Worm (Caenorhabditis elegans) whole organism, L1 larva: ENCODE measurements around the gene M153.3.

Experiments used
- C04F5.9 ChIP-seq: sonication (generic microtip); optimal IDR thresholded peaks from 2 replicates; lab custom pipeline; 2016; ENCODE audit warnings: missing genetic modification characterization, missing compliant biosample characterization
- aha-1 ChIP-seq: fragments of 150-350 bp; optimal IDR thresholded peaks from 2 replicates; lab custom pipeline; 2014; ENCODE audit warnings: missing biosample characterization, missing genetic modification characterization
- ceh-63 ChIP-seq: fragments of 200-800 bp; sonication (Bioruptor generic); optimal IDR thresholded peaks from 2 replicates; lab custom pipeline; 2018; ENCODE audit warnings: mild to moderate bottlenecking, missing genetic modification characterization, missing compliant biosample characterization
- ceh-82 ChIP-seq, 3 experiments: fragments of 150-350 bp in 1 of 3; sonication (generic microtip) in 2 of 3; optimal IDR thresholded peaks; 2 replicates each; lab custom pipeline; 2014 to 2017; ENCODE audit warnings: missing biosample characterization in 3 of 3, missing genetic modification characterization in 3 of 3
- ceh-88 ChIP-seq: fragments of 200-800 bp; sonication (Bioruptor generic); IDR thresholded peaks from 2 replicates; pipeline ENCODE4 v1.3.6; 2022; ENCODE audit warnings: missing genetic modification characterization, missing compliant biosample characterization
- ceh-90 ChIP-seq: sonication (generic microtip); optimal IDR thresholded peaks from 2 replicates; lab custom pipeline; 2016; ENCODE audit warnings: missing genetic modification characterization, missing compliant biosample characterization
- dpl-1 ChIP-seq, 3 experiments: fragments of 150-350 bp in 2 of 3; sonication (generic microtip) in 1 of 3; optimal IDR thresholded peaks; 2 replicates each; lab custom pipeline; 2014 to 2017; ENCODE audit warnings: missing biosample characterization in 3 of 3, missing genetic modification characterization in 3 of 3, missing genetic modification reagents in 3 of 3
- dsc-1 ChIP-seq: sonication (generic microtip); optimal IDR thresholded peaks from 2 replicates; lab custom pipeline; 2016; ENCODE audit warnings: mild to moderate bottlenecking, missing genetic modification characterization, missing compliant biosample characterization
- efl-3 ChIP-seq: fragments of 200-800 bp; sonication (Bioruptor generic); optimal IDR thresholded peaks from 2 replicates; lab custom pipeline; 2018; ENCODE audit warnings: mild to moderate bottlenecking, missing genetic modification characterization, missing compliant biosample characterization
- egl-13 ChIP-seq: sonication (generic microtip); optimal IDR thresholded peaks from 2 replicates; lab custom pipeline; 2016; ENCODE audit warnings: missing genotype, missing genetic modification reagents, missing genetic modification characterization, missing compliant biosample characterization
- ets-5 ChIP-seq: fragments of 200-800 bp; sonication (Bioruptor generic); IDR thresholded peaks from 2 replicates; pipeline ENCODE4 v1.3.6; 2022; ENCODE audit warnings: missing genetic modification characterization, missing compliant biosample characterization
- fkh-4 ChIP-seq: sonication (generic microtip); optimal IDR thresholded peaks from 2 replicates; lab custom pipeline; 2016; ENCODE audit warnings: missing compliant biosample characterization, missing genetic modification characterization, borderline replicate concordance
- fos-1 ChIP-seq: fragments of 150-350 bp; optimal IDR thresholded peaks from 2 replicates; lab custom pipeline; 2014; ENCODE audit warnings: missing biosample characterization, missing genetic modification characterization
- hlh-17 ChIP-seq: fragments of 200-800 bp; sonication (Bioruptor generic); optimal IDR thresholded peaks from 2 replicates; lab custom pipeline; 2018; ENCODE audit warnings: missing genetic modification characterization, mild to moderate bottlenecking, missing compliant biosample characterization, moderate library complexity, borderline replicate concordance
- hpl-2 ChIP-seq: fragments of 150-350 bp; optimal IDR thresholded peaks from 2 replicates; lab custom pipeline; 2014; ENCODE audit warnings: missing biosample characterization, missing genetic modification reagents, missing genetic modification characterization
- jun-1 ChIP-seq: fragments of 150-350 bp; optimal IDR thresholded peaks from 2 replicates; lab custom pipeline; 2014; ENCODE audit warnings: missing biosample characterization, missing genetic modification reagents, missing genetic modification characterization
- lin-13 ChIP-seq: fragments of 150-350 bp; optimal IDR thresholded peaks from 2 replicates; lab custom pipeline; 2014; ENCODE audit warnings: missing biosample characterization, missing genetic modification reagents, missing genetic modification characterization
- lin-14 ChIP-seq: fragments of 200-800 bp; sonication (Bioruptor generic); optimal IDR thresholded peaks from 2 replicates; lab custom pipeline; 2018; ENCODE audit warnings: mild to moderate bottlenecking, missing genetic modification characterization, moderate library complexity, missing compliant biosample characterization
- lin-15B ChIP-seq: fragments of 150-350 bp; sonication (generic microtip); optimal IDR thresholded peaks from 3 replicates; lab custom pipeline; 2014; ENCODE audit warnings: missing biosample characterization, missing genetic modification characterization
- lir-3 ChIP-seq: sonication (generic microtip); optimal IDR thresholded peaks from 2 replicates; lab custom pipeline; 2016; ENCODE audit warnings: mild to moderate bottlenecking, missing genetic modification characterization, moderate library complexity, missing compliant biosample characterization; ENCODE audit not compliant: poor library complexity
- lsy-2 ChIP-seq, 2 experiments: fragments of 150-350 bp; optimal IDR thresholded peaks; 2 replicates each; lab custom pipeline; 2014; ENCODE audit warnings: missing biosample characterization in 2 of 2, missing genetic modification characterization in 2 of 2
- mab-9 ChIP-seq: fragments of 200-800 bp; sonication (Bioruptor generic); IDR thresholded peaks from 2 replicates; pipeline ENCODE4 v1.3.6; 2022; ENCODE audit warnings: missing genetic modification reagents, missing genetic modification characterization, missing compliant biosample characterization
- mdl-1 ChIP-seq, 2 experiments: fragments of 150-350 bp; optimal IDR thresholded peaks; 2 replicates each; lab custom pipeline; 2014 to 2017; ENCODE audit warnings: missing biosample characterization in 2 of 2, missing genetic modification characterization in 2 of 2, inconsistent platforms in 1 of 2
- mep-1 ChIP-seq: fragments of 150-350 bp; optimal IDR thresholded peaks from 2 replicates; lab custom pipeline; 2014; ENCODE audit warnings: missing biosample characterization, missing genetic modification characterization
- nhr-12 ChIP-seq: sonication (generic microtip); optimal IDR thresholded peaks from 2 replicates; lab custom pipeline; 2017; ENCODE audit warnings: missing biosample characterization, missing genetic modification characterization
- nhr-19 ChIP-seq: fragments of 200-800 bp; sonication (Bioruptor generic); conservative IDR thresholded peaks from 2 replicates; pipeline ENCODE4 v1.3.6; 2022; ENCODE audit warnings: missing genetic modification characterization, missing compliant biosample characterization
- nhr-20 ChIP-seq: sonication (generic microtip); optimal IDR thresholded peaks from 2 replicates; lab custom pipeline; 2016; ENCODE audit warnings: mild to moderate bottlenecking, missing genetic modification characterization, missing compliant biosample characterization
- nhr-237 ChIP-seq: fragments of 150-350 bp; optimal IDR thresholded peaks from 2 replicates; lab custom pipeline; 2014; ENCODE audit warnings: missing biosample characterization, missing genetic modification characterization
- nhr-71 ChIP-seq: sonication (generic microtip); optimal IDR thresholded peaks from 2 replicates; lab custom pipeline; 2016; ENCODE audit warnings: mild to moderate bottlenecking, missing genetic modification characterization, moderate library complexity, missing compliant biosample characterization
- nhr-90 ChIP-seq: sonication (generic microtip); optimal IDR thresholded peaks from 2 replicates; lab custom pipeline; 2016; ENCODE audit warnings: mild to moderate bottlenecking, missing genetic modification characterization, missing compliant biosample characterization; ENCODE audit not compliant: poor library complexity
- pag-3 ChIP-seq: sonication (generic microtip); optimal IDR thresholded peaks from 2 replicates; lab custom pipeline; 2017; ENCODE audit warnings: missing genetic modification characterization, mild to moderate bottlenecking, missing compliant biosample characterization, antibody characterized with exemption, borderline replicate concordance; ENCODE audit not compliant: insufficient read depth
- pax-3 ChIP-seq: fragments of 200-800 bp; sonication (Bioruptor generic); optimal IDR thresholded peaks from 2 replicates; lab custom pipeline; 2018; ENCODE audit warnings: mild to moderate bottlenecking, missing genetic modification characterization, moderate library complexity, missing compliant biosample characterization
- pqm-1 ChIP-seq: sonication (generic microtip); optimal IDR thresholded peaks from 3 replicates; lab custom pipeline; 2017; ENCODE audit warnings: missing biosample characterization, missing genetic modification characterization
- rnt-1 ChIP-seq: sonication (generic microtip); optimal IDR thresholded peaks from 2 replicates; lab custom pipeline; 2016; ENCODE audit warnings: mild to moderate bottlenecking, missing genetic modification characterization, moderate library complexity, missing compliant biosample characterization
- skn-1 ChIP-seq: fragments of 150-350 bp; optimal IDR thresholded peaks from 2 replicates; lab custom pipeline; 2014; ENCODE audit warnings: missing biosample characterization, missing genetic modification characterization
- sox-4 ChIP-seq: sonication (generic microtip); optimal IDR thresholded peaks from 2 replicates; lab custom pipeline; 2016; ENCODE audit warnings: missing genetic modification characterization, missing compliant biosample characterization
- sup-37 ChIP-seq: fragments of 200-800 bp; sonication (Bioruptor generic); optimal IDR thresholded peaks from 2 replicates; lab custom pipeline; 2018; ENCODE audit warnings: mild to moderate bottlenecking, missing genetic modification characterization, missing compliant biosample characterization
- swsn-7 ChIP-seq: sonication (generic microtip); optimal IDR thresholded peaks from 2 replicates; lab custom pipeline; 2016; ENCODE audit warnings: missing genetic modification characterization, missing compliant biosample characterization
- tbx-2 ChIP-seq: sonication (generic microtip); optimal IDR thresholded peaks from 2 replicates; lab custom pipeline; 2016; ENCODE audit warnings: missing genetic modification characterization, missing compliant biosample characterization
- tlp-1 ChIP-seq: fragments of 150-350 bp; optimal IDR thresholded peaks from 2 replicates; lab custom pipeline; 2014; ENCODE audit warnings: missing biosample characterization, missing genetic modification characterization
- unc-130 ChIP-seq: fragments of 150-350 bp; optimal IDR thresholded peaks from 2 replicates; lab custom pipeline; 2017; ENCODE audit warnings: missing biosample characterization, missing genetic modification characterization, inconsistent platforms
- unc-30 ChIP-seq: sonication (generic microtip); optimal IDR thresholded peaks from 2 replicates; lab custom pipeline; 2017; ENCODE audit warnings: missing biosample characterization, missing genetic modification characterization
- unc-62 ChIP-seq: fragments of 150-350 bp; optimal IDR thresholded peaks from 2 replicates; lab custom pipeline; 2014; ENCODE audit warnings: missing biosample characterization, missing genetic modification reagents, missing genetic modification characterization
- unc-98 ChIP-seq: fragments of 200-800 bp; sonication (Bioruptor generic); IDR thresholded peaks from 2 replicates; pipeline ENCODE4 v1.3.6; 2022; ENCODE audit warnings: missing genetic modification characterization, missing compliant biosample characterization
- vab-15 ChIP-seq: sonication (generic microtip); optimal IDR thresholded peaks from 2 replicates; lab custom pipeline; 2017; ENCODE audit warnings: missing genotype, mild to moderate bottlenecking, missing genetic modification characterization, missing compliant biosample characterization
- xbp-1 ChIP-seq: sonication (generic microtip); optimal IDR thresholded peaks from 2 replicates; lab custom pipeline; 2016; ENCODE audit warnings: missing genetic modification characterization, missing compliant biosample characterization
- zip-4 ChIP-seq: fragments of 200-800 bp; sonication (Bioruptor generic); optimal IDR thresholded peaks from 2 replicates; lab custom pipeline; 2018; ENCODE audit warnings: mild to moderate bottlenecking, missing genetic modification characterization, moderate library complexity, missing compliant biosample characterization
- ztf-4 ChIP-seq: fragments of 150-350 bp; optimal IDR thresholded peaks from 2 replicates; lab custom pipeline; 2014; ENCODE audit warnings: missing biosample characterization, missing genetic modification characterization

Gene M153.3

DNA sequence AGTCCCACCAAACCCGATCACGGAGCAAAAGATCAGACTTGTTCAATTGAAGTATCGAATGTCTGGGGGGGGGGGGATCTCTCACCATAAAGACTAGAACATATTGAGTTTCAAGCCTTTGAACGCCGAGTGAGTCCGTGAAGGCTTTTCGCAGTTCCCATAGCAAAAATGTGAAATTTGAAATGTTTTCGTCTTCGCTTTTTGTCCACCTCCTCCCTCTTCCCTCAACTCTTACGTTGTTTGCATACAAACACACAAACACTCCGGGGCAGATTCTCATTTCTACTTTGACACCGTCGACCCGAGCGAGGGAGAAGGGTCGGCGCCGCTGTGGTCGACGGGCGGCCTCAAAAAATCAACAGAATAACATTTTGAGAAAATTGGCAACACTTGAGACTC lies 36.4 kb downstream of the M153.3 start (continued):
- TF ChIP-seq pag-3, result no peak
- no peak for TF ChIP-seq egl-13
- TF ChIP-seq sox-4 (tag; lab: Kevin White, UChicago), result no peak
- no peak for TF ChIP-seq lin-13 (GFP tag; lab: Kevin White, UChicago)
- TF ChIP-seq nhr-12, result no peak
- no peak for TF ChIP-seq dsc-1
- TF ChIP-seq efl-3 (GFP tag; lab: Kevin White, UChicago), result no peak
- no peak for TF ChIP-seq ztf-4 (tag; lab: Kevin White, UChicago)
- peak; percentile 19; the same call in 1 of the 2 replicates for TF ChIP-seq nhr-19 (GFP tag; lab: Robert Waterston, UW)
- no peak for TF ChIP-seq lsy-2 (tag; optimal IDR thresholded peaks at IDR 0.05; lab: Kevin White, UChicago)
- TF ChIP-seq ceh-63 (GFP tag; lab: Kevin White, UChicago), result no peak
- peak; percentile 1 for TF ChIP-seq swsn-7 (tag; lab: Kevin White, UChicago)
- TF ChIP-seq mdl-1 (tag; optimal IDR thresholded peaks at IDR 0.05; lab: Kevin White, UChicago), result peak in 1 of 2 experiments; percentile 18
- TF ChIP-seq zip-4, result no peak
- TF ChIP-seq jun-1 (tag; lab: Kevin White, UChicago), result no peak
- no peak for TF ChIP-seq fkh-4 (tag; lab: Kevin White, UChicago)
- TF ChIP-seq ceh-82 (tag; optimal IDR thresholded peaks at IDR 0.05; lab: Kevin White, UChicago), result no peak
- TF ChIP-seq nhr-20, result peak; percentile 55
- TF ChIP-seq pqm-1, result no peak
- no peak for TF ChIP-seq vab-15 (tag; lab: Kevin White, UChicago)
- TF ChIP-seq unc-130 (tag; lab: Kevin White, UChicago), result peak; percentile 16
- no peak for TF ChIP-seq fos-1 (tag; lab: Kevin White, UChicago)
- 0 out of 2 replicates have a peak, but pooled peaks have one; percentile 31 for TF ChIP-seq ceh-88
- TF ChIP-seq nhr-237, result no peak
- TF ChIP-seq C04F5.9 (tag; lab: Kevin White, UChicago), result no peak
- TF ChIP-seq nhr-71, result peak; percentile 34
- TF ChIP-seq ets-5 (GFP tag; lab: Robert Waterston, UW), result no peak
- no peak for TF ChIP-seq rnt-1 (tag; lab: Kevin White, UChicago)
- no peak for TF ChIP-seq pax-3 (tag; lab: Kevin White, UChicago)
- peak; percentile 60 for TF ChIP-seq lin-14 (GFP tag; lab: Kevin White, UChicago)
- no peak for TF ChIP-seq xbp-1
- no peak for TF ChIP-seq mep-1 (tag; lab: Kevin White, UChicago)
- TF ChIP-seq hpl-2 (GFP tag; lab: Kevin White, UChicago), result no peak
- TF ChIP-seq nhr-90, result no peak
- no peak for TF ChIP-seq unc-98 (GFP tag; lab: Robert Waterston, UW)
- no peak for TF ChIP-seq tlp-1 (tag; lab: Kevin White, UChicago)
- no peak for TF ChIP-seq unc-62 (GFP tag; lab: Kevin White, UChicago)
- TF ChIP-seq hlh-17 (GFP tag; lab: Kevin White, UChicago), result no peak
- TF ChIP-seq skn-1 (tag; lab: Kevin White, UChicago), result no peak
- no peak for TF ChIP-seq dpl-1 (GFP tag; optimal IDR thresholded peaks at IDR 0.05; lab: Kevin White, UChicago)
- TF ChIP-seq sup-37 (GFP tag; lab: Kevin White, UChicago), result peak; percentile 8
- no peak for TF ChIP-seq lin-15B (tag; lab: Kevin White, UChicago)
- no peak for TF ChIP-seq unc-30
- TF ChIP-seq aha-1 (tag; lab: Kevin White, UChicago), result no peak
- no peak for TF ChIP-seq tbx-2 (tag; lab: Kevin White, UChicago)
- TF ChIP-seq ceh-90, result no peak
- no peak for TF ChIP-seq lir-3 (tag; lab: Kevin White, UChicago)
- no peak for TF ChIP-seq mab-9 (GFP tag; lab: Robert Waterston, UW)
- TF ChIP-seq, all 84 proteins: peak for 16
